Worm (Caenorhabditis elegans) whole organism, young adult: ENCODE results near the gene Y73F4A.1.

Experiments used
- B0336.3 ChIP-seq: fragments of 200-800 bp; sonication (Bioruptor generic); IDR thresholded peaks from 2 replicates; pipeline ENCODE4 v1.3.6; 2022; ENCODE audit warnings: missing genetic modification characterization, missing compliant biosample characterization
- F37B4.10 ChIP-seq: fragments of 200-800 bp; sonication (Bioruptor generic); IDR thresholded peaks from 2 replicates; pipeline ENCODE4 v1.3.6; 2022; ENCODE audit warnings: missing genetic modification characterization, missing compliant biosample characterization
- F55B11.4 ChIP-seq: sonication (generic microtip); optimal IDR thresholded peaks from 2 replicates; lab custom pipeline; 2016; ENCODE audit warnings: missing compliant biosample characterization, missing genetic modification characterization, borderline replicate concordance; ENCODE audit not compliant: insufficient read depth
- Y53F4B.3 ChIP-seq: fragments of 200-800 bp; sonication (Bioruptor generic); IDR thresholded peaks from 2 replicates; pipeline ENCODE4 v1.3.6; 2022; ENCODE audit warnings: missing genetic modification reagents, missing genetic modification characterization, missing compliant biosample characterization
- Y56A3A.18 ChIP-seq: fragments of 200-800 bp; sonication (Bioruptor generic); IDR thresholded peaks from 2 replicates; pipeline ENCODE4 v1.3.6; 2022; ENCODE audit warnings: missing genetic modification reagents, missing genetic modification characterization, missing compliant biosample characterization
- Y67H2A.10 ChIP-seq: fragments of 200-800 bp; sonication (Bioruptor generic); conservative IDR thresholded peaks from 2 replicates; pipeline ENCODE4 v1.3.6; 2022; ENCODE audit warnings: missing genetic modification reagents, missing genetic modification characterization, missing compliant biosample characterization
- Y79H2A.3 ChIP-seq: fragments of 200-800 bp; sonication (Bioruptor generic); conservative IDR thresholded peaks from 2 replicates; pipeline ENCODE4 v1.3.6; 2022; ENCODE audit warnings: missing genetic modification reagents, missing genetic modification characterization, missing compliant biosample characterization
- Y95B8A.8 ChIP-seq: fragments of 200-800 bp; sonication (Bioruptor generic); IDR thresholded peaks from 2 replicates; pipeline ENCODE4 v1.3.6; 2022; ENCODE audit warnings: missing genetic modification reagents, missing genetic modification characterization, missing compliant biosample characterization
- akir-1 ChIP-seq: fragments of 200-800 bp; sonication (Bioruptor generic); optimal IDR thresholded peaks from 2 replicates; lab custom pipeline; 2018; ENCODE audit warnings: mild to moderate bottlenecking, missing genetic modification characterization, moderate library complexity, missing compliant biosample characterization
- atf-7 ChIP-seq: sonication (generic microtip); optimal IDR thresholded peaks from 2 replicates; lab custom pipeline; 2017; ENCODE audit warnings: mild to moderate bottlenecking, missing genetic modification characterization, missing compliant biosample characterization
- attf-6 ChIP-seq: fragments of 200-800 bp; sonication (Bioruptor generic); IDR thresholded peaks from 2 replicates; pipeline ENCODE4 v1.3.6; 2022; ENCODE audit warnings: missing genetic modification reagents, missing genetic modification characterization, missing compliant biosample characterization
- bed-1 ChIP-seq: fragments of 200-800 bp; sonication (Bioruptor generic); IDR thresholded peaks from 2 replicates; pipeline ENCODE4 v1.3.6; 2022; ENCODE audit warnings: missing genetic modification reagents, missing genetic modification characterization, missing compliant biosample characterization
- cebp-1 ChIP-seq, 2 experiments: fragments of 200-800 bp in 1 of 2; sonication (Bioruptor generic) in 1 of 2; sonication (generic microtip) in 1 of 2; IDR thresholded peaks in 1 of 2; optimal IDR thresholded peaks in 1 of 2; 2 replicates each; pipeline versions ENCODE4 v1.3.6 to Lab custom; 2017 to 2022; ENCODE audit warnings: missing compliant biosample characterization in 2 of 2, missing genetic modification characterization in 2 of 2, mild to moderate bottlenecking in 1 of 2, missing genetic modification reagents in 1 of 2, moderate library complexity in 1 of 2
- ceh-27 ChIP-seq: fragments of 200-800 bp; sonication (Bioruptor generic); optimal IDR thresholded peaks from 2 replicates; lab custom pipeline; 2018; ENCODE audit warnings: mild to moderate bottlenecking, missing genetic modification characterization, moderate library complexity, missing compliant biosample characterization
- ceh-58 ChIP-seq: fragments of 200-800 bp; sonication (Bioruptor generic); IDR thresholded peaks from 2 replicates; pipeline ENCODE4 v1.3.6; 2022; ENCODE audit warnings: missing genetic modification characterization, missing compliant biosample characterization
- ceh-91 ChIP-seq: fragments of 200-800 bp; sonication (Bioruptor generic); IDR thresholded peaks from 2 replicates; pipeline ENCODE4 v1.3.6; 2022; ENCODE audit warnings: missing genetic modification reagents, missing genetic modification characterization, missing compliant biosample characterization
- die-1 ChIP-seq: sonication (generic microtip); optimal IDR thresholded peaks from 2 replicates; lab custom pipeline; 2016; ENCODE audit warnings: missing genotype, mild to moderate bottlenecking, missing genetic modification characterization, missing compliant biosample characterization
- dox-1 ChIP-seq: fragments of 200-800 bp; sonication (Bioruptor generic); IDR thresholded peaks from 2 replicates; pipeline ENCODE4 v1.3.6; 2022; ENCODE audit warnings: missing genetic modification reagents, missing genetic modification characterization, missing compliant biosample characterization
- ekl-4 ChIP-seq: fragments of 200-800 bp; sonication (Bioruptor generic); IDR thresholded peaks from 2 replicates; pipeline ENCODE4 v1.3.6; 2022; ENCODE audit warnings: missing genetic modification reagents, missing genetic modification characterization, missing compliant biosample characterization
- ets-4 ChIP-seq: fragments of 200-800 bp; sonication (Bioruptor generic); optimal IDR thresholded peaks from 2 replicates; lab custom pipeline; 2018; ENCODE audit warnings: mild to moderate bottlenecking, missing genetic modification characterization, missing compliant biosample characterization
- him-1 ChIP-seq: sonication (generic microtip); optimal IDR thresholded peaks from 2 replicates; lab custom pipeline; 2016; ENCODE audit warnings: missing genotype, missing genetic modification reagents, missing genetic modification characterization, missing compliant biosample characterization
- hmg-1.2 ChIP-seq: fragments of 200-800 bp; sonication (Bioruptor generic); IDR thresholded peaks from 2 replicates; pipeline ENCODE4 v1.3.6; 2022; ENCODE audit warnings: missing genetic modification reagents, missing genetic modification characterization, missing compliant biosample characterization
- lag-1 ChIP-seq: fragments of 200-800 bp; sonication (Bioruptor generic); IDR thresholded peaks from 2 replicates; pipeline ENCODE4 v1.3.6; 2022; ENCODE audit warnings: missing genetic modification reagents, missing genetic modification characterization, missing compliant biosample characterization
- let-526 ChIP-seq: fragments of 200-800 bp; sonication (Bioruptor generic); IDR thresholded peaks from 2 replicates; pipeline ENCODE4 v1.3.6; 2022; ENCODE audit warnings: missing genetic modification reagents, missing genetic modification characterization, missing compliant biosample characterization
- lin-26 ChIP-seq: fragments of 200-800 bp; sonication (Bioruptor generic); IDR thresholded peaks from 2 replicates; pipeline ENCODE4 v1.3.6; 2022; ENCODE audit warnings: missing genetic modification reagents, missing genetic modification characterization, missing compliant biosample characterization
- lir-1 ChIP-seq: fragments of 200-800 bp; sonication (Bioruptor generic); conservative IDR thresholded peaks from 2 replicates; pipeline ENCODE4 v1.3.6; 2022; ENCODE audit warnings: missing genetic modification reagents, missing genetic modification characterization, missing compliant biosample characterization
- lsl-1 ChIP-seq: fragments of 200-800 bp; sonication (Bioruptor generic); optimal IDR thresholded peaks from 2 replicates; lab custom pipeline; 2018; ENCODE audit warnings: mild to moderate bottlenecking, missing genetic modification characterization, moderate library complexity, missing compliant biosample characterization
- lsy-27 ChIP-seq: sonication (generic microtip); optimal IDR thresholded peaks from 2 replicates; lab custom pipeline; 2017; ENCODE audit warnings: missing genetic modification characterization, mild to moderate bottlenecking, missing compliant biosample characterization, antibody characterized with exemption, missing genotype, borderline replicate concordance; ENCODE audit not compliant: insufficient read depth
- madf-10 ChIP-seq: sonication (generic microtip); optimal IDR thresholded peaks from 2 replicates; lab custom pipeline; 2016; ENCODE audit warnings: mild to moderate bottlenecking, missing genetic modification characterization, missing compliant biosample characterization
- madf-3 ChIP-seq: fragments of 200-800 bp; sonication (Bioruptor generic); IDR thresholded peaks from 2 replicates; pipeline ENCODE4 v1.3.6; 2022; ENCODE audit warnings: missing genetic modification reagents, missing genetic modification characterization, missing compliant biosample characterization
- madf-8 ChIP-seq: fragments of 200-800 bp; sonication (Bioruptor generic); conservative IDR thresholded peaks from 2 replicates; pipeline ENCODE4 v1.3.6; 2022; ENCODE audit warnings: missing genetic modification reagents, missing genetic modification characterization, missing compliant biosample characterization
- nhr-179 ChIP-seq: sonication (generic microtip); optimal IDR thresholded peaks from 2 replicates; lab custom pipeline; 2016; ENCODE audit warnings: mild to moderate bottlenecking, missing genetic modification characterization, missing compliant biosample characterization
- nhr-80 ChIP-seq: sonication (generic microtip); optimal IDR thresholded peaks from 2 replicates; lab custom pipeline; 2016; ENCODE audit warnings: missing genetic modification characterization, missing compliant biosample characterization
- pha-4 ChIP-seq: fragments of 150-350 bp; sonication (generic microtip); optimal IDR thresholded peaks from 2 replicates; lab custom pipeline; 2014; ENCODE audit warnings: missing biosample characterization, missing genetic modification reagents, missing genetic modification characterization
- rec-8 ChIP-seq, 2 experiments: sonication (generic microtip); optimal IDR thresholded peaks; 2 replicates each; lab custom pipeline; 2016; ENCODE audit warnings: mild to moderate bottlenecking in 2 of 2, missing genetic modification characterization in 2 of 2, missing genetic modification reagents in 2 of 2, missing genotype in 2 of 2, missing biosample characterization in 1 of 2, missing compliant biosample characterization in 1 of 2, moderate library complexity in 1 of 2
- snpc-1.3 ChIP-seq: sonication (generic microtip); optimal IDR thresholded peaks from 2 replicates; lab custom pipeline; 2017; ENCODE audit warnings: missing genetic modification characterization, mild to moderate bottlenecking, missing compliant biosample characterization, antibody characterized with exemption, moderate library complexity, missing genotype, missing genetic modification reagents; ENCODE audit not compliant: insufficient read depth
- snpc-3.4 ChIP-seq: sonication (generic microtip); optimal IDR thresholded peaks from 2 replicates; lab custom pipeline; 2017; ENCODE audit warnings: missing genetic modification characterization, mild to moderate bottlenecking, missing compliant biosample characterization, antibody characterized with exemption, moderate library complexity, missing genotype, missing genetic modification reagents
- sptf-2 ChIP-seq: fragments of 200-800 bp; sonication (Bioruptor generic); optimal IDR thresholded peaks from 2 replicates; lab custom pipeline; 2018; ENCODE audit warnings: mild to moderate bottlenecking, missing genetic modification characterization, missing compliant biosample characterization
- zfh-2 ChIP-seq: fragments of 200-800 bp; sonication (Bioruptor generic); conservative IDR thresholded peaks from 2 replicates; pipeline ENCODE4 v1.3.6; 2022; ENCODE audit warnings: missing genetic modification reagents, missing genetic modification characterization, missing compliant biosample characterization
- ztf-25 ChIP-seq: fragments of 200-800 bp; sonication (Bioruptor generic); IDR thresholded peaks from 2 replicates; pipeline ENCODE4 v1.3.6; 2022; ENCODE audit warnings: missing genetic modification reagents, missing genetic modification characterization, missing compliant biosample characterization
- ztf-26 ChIP-seq: sonication (generic microtip); optimal IDR thresholded peaks from 2 replicates; lab custom pipeline; 2017; ENCODE audit warnings: missing genetic modification characterization, missing compliant biosample characterization

Gene Y73F4A.1

DNA sequence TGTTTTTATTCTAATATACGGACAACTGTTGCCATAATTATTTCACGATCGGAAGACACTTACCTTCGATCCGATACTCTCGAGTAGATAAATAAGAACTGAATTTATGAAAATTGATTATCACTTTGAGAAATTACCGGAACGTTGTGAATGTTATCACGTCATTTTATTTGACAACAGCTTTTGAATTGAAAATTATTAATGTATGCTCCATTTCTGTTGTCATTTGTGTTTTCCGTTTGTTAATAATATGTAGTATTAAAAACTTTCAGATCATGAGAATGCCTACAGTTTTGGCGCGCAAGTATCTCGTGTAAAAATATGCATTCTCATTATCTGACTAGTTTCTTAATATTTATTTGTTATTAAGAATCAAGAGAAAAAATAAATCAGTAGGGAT lies 10.8 kb downstream of the Y73F4A.1 start, which contains the start of gene C53D6.10:
C53D6.10 (minus strand) TSS at position 101 of the 400 bp plus-strand sequence.
- TF ChIP-seq bed-1 (no peak), zfh-2 (GFP tag; lab: Robert Waterston, UW) (no peak), rec-8 (tag; optimal IDR thresholded peaks at IDR 0.05; lab: Kevin White, UChicago) (no peak), B0336.3 (no peak), lir-1 (GFP tag; lab: Robert Waterston, UW) (no peak), Y53F4B.3 (GFP tag; lab: Robert Waterston, UW) (no peak), ets-4 (GFP tag; lab: Kevin White, UChicago) (no peak), nhr-179 (no peak), madf-3 (no peak), F37B4.10 (no peak), cebp-1 (GFP tag; IDR thresholded peaks at IDR 0.05; lab: Robert Waterston, UW) (no peak), cebp-1 (tag; optimal IDR thresholded peaks at IDR 0.05; lab: Kevin White, UChicago) (no peak), ceh-27 (GFP tag; lab: Kevin White, UChicago) (no peak), hmg-1.2 (no peak)

- no peak for TF ChIP-seq dox-1 (GFP tag; lab: Robert Waterston, UW)
- no peak for TF ChIP-seq ztf-25 (GFP tag; lab: Robert Waterston, UW)
- no peak for TF ChIP-seq nhr-179
- TF ChIP-seq atf-7 (tag; lab: Kevin White, UChicago), result no peak
- no peak for TF ChIP-seq snpc-1.3
- TF ChIP-seq Y67H2A.10 (GFP tag; lab: Robert Waterston, UW), result no peak
- no peak for TF ChIP-seq snpc-3.4
- TF ChIP-seq die-1 (tag; lab: Kevin White, UChicago), result no peak
- TF ChIP-seq Y56A3A.18 (GFP tag; lab: Robert Waterston, UW), result no peak
- no peak for TF ChIP-seq madf-3
- no peak for TF ChIP-seq lag-1 (GFP tag; lab: Robert Waterston, UW)
- TF ChIP-seq F37B4.10, result no peak
- no peak for TF ChIP-seq ceh-58
- no peak for TF ChIP-seq lsl-1 (GFP tag; lab: Kevin White, UChicago)
- no peak for TF ChIP-seq akir-1 (GFP tag; lab: Kevin White, UChicago)
- TF ChIP-seq cebp-1 (GFP tag; IDR thresholded peaks at IDR 0.05; lab: Robert Waterston, UW), result no peak
- TF ChIP-seq cebp-1 (tag; optimal IDR thresholded peaks at IDR 0.05; lab: Kevin White, UChicago), result no peak
- TF ChIP-seq Y95B8A.8 (GFP tag; lab: Robert Waterston, UW), result no peak
- no peak for TF ChIP-seq hmg-1.2
- TF ChIP-seq Y79H2A.3 (GFP tag; lab: Robert Waterston, UW), result no peak
- TF ChIP-seq pha-4 (tag; lab: Kevin White, UChicago), result no peak
Observed at ce11 chrIV:9032550-9032949, 12.6 kb downstream of the Y73F4A.1 start, which contains the start of gene C53D6.6. C53D6.6 (minus strand) TSS chrIV:9032667.

- no peak for TF ChIP-seq ceh-27 (GFP tag; lab: Kevin White, UChicago)
Observed at ce11 chrIV:9021245-9021779, 23.8 kb downstream of the Y73F4A.1 start.

DNA sequence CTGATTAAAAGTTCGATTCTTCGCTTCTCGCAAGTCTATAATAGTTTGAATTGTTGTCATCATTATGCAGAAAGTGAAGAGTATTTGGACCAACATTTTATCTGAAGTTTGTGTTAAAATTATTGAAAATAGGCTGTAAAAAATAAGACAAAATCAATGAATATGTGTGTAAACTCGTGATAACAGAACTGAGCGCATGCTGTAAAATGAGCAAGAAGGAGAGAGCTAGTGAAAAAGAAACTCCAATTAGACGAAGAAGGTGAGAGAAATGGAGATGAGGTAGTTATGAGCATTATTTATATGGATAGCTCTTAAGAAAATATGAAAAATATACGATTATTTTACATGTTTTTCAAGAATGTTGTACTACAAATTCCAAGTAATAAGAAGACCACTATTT lies 24.3 kb downstream of the Y73F4A.1 start, which contains the start of gene C53D6.4:
C53D6.4 (minus strand) TSS at position 101 of the 400 bp plus-strand sequence.
- TF ChIP-seq madf-8, result no peak
- TF ChIP-seq lin-26 (GFP tag; lab: Robert Waterston, UW), result no peak
- no peak for TF ChIP-seq ekl-4 (GFP tag; lab: Robert Waterston, UW)
- TF ChIP-seq him-1 (tag; lab: Kevin White, UChicago), result no peak
- no peak for TF ChIP-seq ztf-26 (tag; lab: Kevin White, UChicago)
- TF ChIP-seq nhr-80 (tag; lab: Kevin White, UChicago), result no peak
- no peak for TF ChIP-seq sptf-2
- TF ChIP-seq akir-1 (GFP tag; lab: Kevin White, UChicago), result no peak
- no peak for TF ChIP-seq F55B11.4 (tag; lab: Kevin White, UChicago)
- no peak for TF ChIP-seq lsy-27 (tag; lab: Kevin White, UChicago)
- TF ChIP-seq let-526 (GFP tag; lab: Robert Waterston, UW), result no peak
- no peak for TF ChIP-seq ceh-91 (GFP tag; lab: Robert Waterston, UW)
- TF ChIP-seq ceh-27 (GFP tag; lab: Kevin White, UChicago), result no peak
- no peak for TF ChIP-seq attf-6
- no peak for TF ChIP-seq madf-10 (tag; lab: Kevin White, UChicago)
- TF ChIP-seq, all 124 proteins: peak for 0
